Worm (Caenorhabditis elegans) whole organism, L1 larva: ENCODE data around the gene spe-27.
A peak's percentile ranks its signal among the peaks of the same experiment; 100 is the strongest.

ENCODE experiments used
- C16A3.4 ChIP-seq: fragments of 150-350 bp; optimal IDR thresholded peaks from 2 replicates; lab custom pipeline; 2014; ENCODE audit warnings: missing biosample characterization, missing genetic modification characterization
- C34B4.2 ChIP-seq: sonication (generic microtip); optimal IDR thresholded peaks from 2 replicates; lab custom pipeline; 2017; ENCODE audit warnings: mild to moderate bottlenecking, missing genetic modification characterization, missing compliant biosample characterization
- Y116A8C.19 ChIP-seq: sonication (generic microtip); optimal IDR thresholded peaks from 2 replicates; lab custom pipeline; 2016; ENCODE audit warnings: missing compliant biosample characterization, missing genetic modification characterization, borderline replicate concordance
- aha-1 ChIP-seq: fragments of 150-350 bp; optimal IDR thresholded peaks from 2 replicates; lab custom pipeline; 2014; ENCODE audit warnings: missing biosample characterization, missing genetic modification characterization
- aly-2 ChIP-seq: fragments of 150-350 bp; optimal IDR thresholded peaks from 2 replicates; lab custom pipeline; 2014; ENCODE audit warnings: missing biosample characterization, missing genetic modification characterization
- blmp-1 ChIP-seq: fragments of 150-350 bp; optimal IDR thresholded peaks from 2 replicates; lab custom pipeline; 2014; ENCODE audit warnings: missing biosample characterization, missing genetic modification characterization
- ceh-8 ChIP-seq: fragments of 200-800 bp; sonication (Bioruptor generic); optimal IDR thresholded peaks from 2 replicates; lab custom pipeline; 2018; ENCODE audit warnings: mild to moderate bottlenecking, missing genetic modification characterization, moderate library complexity, missing compliant biosample characterization
- dpl-1 ChIP-seq, 3 experiments: fragments of 150-350 bp in 2 of 3; sonication (generic microtip) in 1 of 3; optimal IDR thresholded peaks; 2 replicates each; lab custom pipeline; 2014 to 2017; ENCODE audit warnings: missing biosample characterization in 3 of 3, missing genetic modification characterization in 3 of 3, missing genetic modification reagents in 3 of 3
- efl-1 ChIP-seq, 4 experiments: fragments of 150-350 bp; optimal IDR thresholded peaks in 3 of 4; peaks in 1 of 4; 1 replicate in 1 of 4; 2 replicates in 3 of 4; lab custom pipeline; 2014; ENCODE audit warnings: missing biosample characterization in 2 of 4, missing genetic modification characterization in 2 of 4, missing genetic modification reagents in 2 of 4
- elt-2 ChIP-seq: sonication (generic microtip); optimal IDR thresholded peaks from 2 replicates; lab custom pipeline; 2016; ENCODE audit warnings: missing genetic modification characterization, mild to moderate bottlenecking, inconsistent platforms, missing compliant biosample characterization, missing genetic modification reagents
- jun-1 ChIP-seq: fragments of 150-350 bp; optimal IDR thresholded peaks from 2 replicates; lab custom pipeline; 2014; ENCODE audit warnings: missing biosample characterization, missing genetic modification reagents, missing genetic modification characterization
- lin-13 ChIP-seq: fragments of 150-350 bp; optimal IDR thresholded peaks from 2 replicates; lab custom pipeline; 2014; ENCODE audit warnings: missing biosample characterization, missing genetic modification reagents, missing genetic modification characterization
- lin-14 ChIP-seq: fragments of 200-800 bp; sonication (Bioruptor generic); optimal IDR thresholded peaks from 2 replicates; lab custom pipeline; 2018; ENCODE audit warnings: mild to moderate bottlenecking, missing genetic modification characterization, moderate library complexity, missing compliant biosample characterization
- lin-15B ChIP-seq: fragments of 150-350 bp; sonication (generic microtip); optimal IDR thresholded peaks from 3 replicates; lab custom pipeline; 2014; ENCODE audit warnings: missing biosample characterization, missing genetic modification characterization
- lin-35 ChIP-seq, 2 experiments: fragments of 150-350 bp; optimal IDR thresholded peaks; 2 replicates each; lab custom pipeline; 2014; ENCODE audit warnings: missing biosample characterization in 2 of 2, missing genetic modification characterization in 2 of 2, missing genetic modification reagents in 2 of 2
- mdl-1 ChIP-seq, 2 experiments: fragments of 150-350 bp; optimal IDR thresholded peaks; 2 replicates each; lab custom pipeline; 2014 to 2017; ENCODE audit warnings: missing biosample characterization in 2 of 2, missing genetic modification characterization in 2 of 2, inconsistent platforms in 1 of 2
- mep-1 ChIP-seq: fragments of 150-350 bp; optimal IDR thresholded peaks from 2 replicates; lab custom pipeline; 2014; ENCODE audit warnings: missing biosample characterization, missing genetic modification characterization
- nhr-12 ChIP-seq: sonication (generic microtip); optimal IDR thresholded peaks from 2 replicates; lab custom pipeline; 2017; ENCODE audit warnings: missing biosample characterization, missing genetic modification characterization
- nhr-19 ChIP-seq: fragments of 200-800 bp; sonication (Bioruptor generic); conservative IDR thresholded peaks from 2 replicates; pipeline ENCODE4 v1.3.6; 2022; ENCODE audit warnings: missing genetic modification characterization, missing compliant biosample characterization
- nhr-28 ChIP-seq: fragments of 150-350 bp; optimal IDR thresholded peaks from 2 replicates; lab custom pipeline; 2014; ENCODE audit warnings: missing biosample characterization, missing genetic modification characterization
- nhr-47 ChIP-seq: sonication (generic microtip); optimal IDR thresholded peaks from 2 replicates; lab custom pipeline; 2016; ENCODE audit warnings: mild to moderate bottlenecking, missing genetic modification characterization, moderate library complexity, missing compliant biosample characterization
- nhr-84 ChIP-seq: sonication (generic microtip); optimal IDR thresholded peaks from 2 replicates; lab custom pipeline; 2017; ENCODE audit warnings: missing biosample characterization, missing genetic modification characterization
- pax-3 ChIP-seq: fragments of 200-800 bp; sonication (Bioruptor generic); optimal IDR thresholded peaks from 2 replicates; lab custom pipeline; 2018; ENCODE audit warnings: mild to moderate bottlenecking, missing genetic modification characterization, moderate library complexity, missing compliant biosample characterization
- skn-1 ChIP-seq: fragments of 150-350 bp; optimal IDR thresholded peaks from 2 replicates; lab custom pipeline; 2014; ENCODE audit warnings: missing biosample characterization, missing genetic modification characterization
- snpc-4 ChIP-seq: fragments of 150-350 bp; optimal IDR thresholded peaks from 2 replicates; lab custom pipeline; 2014; ENCODE audit warnings: missing biosample characterization, missing genetic modification characterization
- unc-130 ChIP-seq: fragments of 150-350 bp; optimal IDR thresholded peaks from 2 replicates; lab custom pipeline; 2017; ENCODE audit warnings: missing biosample characterization, missing genetic modification characterization, inconsistent platforms
- unc-30 ChIP-seq: sonication (generic microtip); optimal IDR thresholded peaks from 2 replicates; lab custom pipeline; 2017; ENCODE audit warnings: missing biosample characterization, missing genetic modification characterization
- unc-98 ChIP-seq: fragments of 200-800 bp; sonication (Bioruptor generic); IDR thresholded peaks from 2 replicates; pipeline ENCODE4 v1.3.6; 2022; ENCODE audit warnings: missing genetic modification characterization, missing compliant biosample characterization
- ztf-11 ChIP-seq, 2 experiments: sonication (generic microtip); optimal IDR thresholded peaks; 2 replicates each; lab custom pipeline; 2016 to 2017; ENCODE audit warnings: missing genetic modification characterization in 2 of 2, missing biosample characterization in 1 of 2, missing compliant biosample characterization in 1 of 2

spe-27 gene

DNA sequence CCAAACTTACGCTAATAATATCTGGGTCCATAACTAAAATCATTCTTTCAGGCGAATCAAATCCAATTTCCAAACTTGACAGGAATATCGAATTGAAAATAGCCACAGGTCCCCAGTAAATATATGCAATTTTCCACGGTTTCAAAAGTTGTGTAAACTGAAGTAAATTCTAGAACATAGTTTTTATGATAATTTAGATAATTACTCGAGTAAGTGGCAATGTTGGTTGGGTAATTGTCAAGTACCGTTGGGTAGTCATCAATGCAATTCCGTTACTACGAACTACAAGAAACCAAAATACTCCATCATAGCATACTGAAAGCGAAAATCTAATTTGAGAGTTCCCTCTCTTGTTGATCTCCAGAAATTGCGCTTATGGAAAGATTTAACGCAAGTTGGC, 3.6 kb upstream of the spe-27 start:
- TF ChIP-seq nhr-12 (tag; lab: Kevin White, UChicago) (no peak), efl-1 (optimal IDR thresholded peaks at IDR 0.05; lab: Kevin White, UChicago) (no peak), efl-1 (GFP tag; optimal IDR thresholded peaks at IDR 0.05 in 1 of 2; lab: Kevin White, UChicago) (peak in 1 of 2 experiments; percentile 79)

DNA sequence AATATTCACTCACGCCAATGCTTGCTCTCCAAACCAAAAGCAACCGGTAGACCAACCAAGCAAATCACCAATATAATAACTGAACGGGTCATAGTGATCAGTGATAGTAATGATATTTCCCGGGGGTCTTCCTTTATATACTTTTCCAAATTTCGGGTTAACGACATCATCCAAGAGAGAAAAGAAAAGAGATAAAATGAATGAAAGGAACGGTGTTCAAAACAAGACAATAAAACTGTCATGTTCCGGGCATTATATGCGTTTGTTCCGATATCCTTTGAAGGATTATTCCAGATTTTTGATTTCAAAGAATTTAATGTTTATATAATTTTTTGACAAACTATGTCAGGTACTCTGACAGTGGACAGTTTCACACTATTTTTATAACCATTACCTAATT, 1.5 kb upstream of the spe-27 start, which contains the start of gene C06E7.88:
Gene C06E7.88, minus strand, starts transcription at position 101 of the 400 bp plus-strand sequence.
- no peak for TF ChIP-seq C34B4.2
- TF ChIP-seq efl-1 (optimal IDR thresholded peaks at IDR 0.05; lab: Kevin White, UChicago): no peak
- no peak for TF ChIP-seq efl-1 (GFP tag; optimal IDR thresholded peaks at IDR 0.05 in 1 of 2; lab: Kevin White, UChicago)
- TF ChIP-seq dpl-1 (GFP tag; optimal IDR thresholded peaks at IDR 0.05; lab: Kevin White, UChicago): no peak
- TF ChIP-seq jun-1 (tag; lab: Kevin White, UChicago): no peak
- no peak for TF ChIP-seq lin-14
- TF ChIP-seq aly-2 (tag; lab: Kevin White, UChicago): no peak
- TF ChIP-seq blmp-1: no peak
- TF ChIP-seq ztf-11 (tag; optimal IDR thresholded peaks at IDR 0.05; lab: Kevin White, UChicago): no peak

DNA sequence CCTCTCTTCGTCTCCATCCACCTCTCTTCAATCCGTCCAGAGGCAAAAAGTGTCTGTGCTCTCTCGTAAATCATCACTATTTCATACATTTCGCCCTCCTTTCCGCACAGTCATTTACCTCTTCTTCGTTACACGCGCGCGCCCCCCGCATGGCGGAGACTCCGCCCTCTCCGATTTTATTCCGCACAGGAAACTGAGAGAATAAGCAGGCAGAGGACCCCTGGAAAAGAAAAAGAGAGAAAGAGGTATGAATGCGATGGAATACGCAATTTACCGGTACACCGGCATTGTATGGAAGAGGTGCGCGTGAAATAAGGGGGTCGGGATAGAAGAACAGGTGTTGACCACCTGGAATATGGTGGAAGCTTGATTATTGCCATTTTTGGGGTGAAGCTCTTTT, 5.0 kb downstream of the spe-27 start:
- TF ChIP-seq nhr-28 (tag; lab: Kevin White, UChicago) (no peak), blmp-1 (peak; percentile 16), lin-13 (no peak)

DNA sequence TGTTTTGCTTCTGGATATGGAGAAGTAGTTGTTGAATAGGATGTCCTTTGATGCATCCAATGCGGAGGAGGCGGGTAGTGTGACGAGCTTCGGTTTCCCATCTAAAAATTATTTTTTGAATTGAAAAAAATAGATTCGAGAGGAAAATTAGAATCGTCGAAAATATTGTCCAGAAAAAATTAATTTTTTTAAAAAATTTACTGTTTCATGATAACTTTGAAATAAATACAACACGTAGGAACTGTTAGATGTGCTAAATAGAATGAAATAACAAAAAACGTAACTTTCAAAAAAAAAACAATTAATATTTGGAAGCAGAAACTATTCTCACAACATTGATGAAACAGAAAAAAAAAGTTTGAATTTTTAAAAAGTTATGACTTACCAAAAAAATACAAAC, 5.8 kb downstream of the spe-27 start, which contains the start of gene C06E7.4:
Gene C06E7.4, minus strand, starts transcription at position 101 of the 400 bp plus-strand sequence.
- TF ChIP-seq Y116A8C.19 (tag; lab: Kevin White, UChicago): no peak
- no peak for TF ChIP-seq elt-2 (tag; lab: Kevin White, UChicago)
- TF ChIP-seq C16A3.4 (tag; lab: Kevin White, UChicago): no peak
- TF ChIP-seq pax-3 (tag; lab: Kevin White, UChicago): no peak

DNA sequence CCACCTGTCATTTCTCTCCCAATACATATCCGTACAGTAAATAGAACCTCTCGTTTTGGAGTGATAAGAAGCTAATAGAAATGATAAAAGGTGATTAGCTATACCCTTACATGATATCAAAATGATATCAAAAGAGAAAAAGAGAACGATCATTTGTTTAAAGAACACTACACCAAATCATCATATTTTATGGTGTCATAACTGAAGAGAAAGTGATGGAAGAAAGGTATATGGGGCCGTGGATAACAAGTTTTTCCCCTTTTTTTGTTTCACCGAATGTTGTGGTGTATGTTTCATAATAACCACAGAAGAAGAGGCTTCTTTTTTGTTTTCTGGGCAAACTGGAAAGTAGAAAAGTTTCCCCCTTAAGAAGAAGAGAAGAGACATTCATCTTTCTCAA, 7.5 kb downstream of the spe-27 start:
- peak; percentile 72 for TF ChIP-seq blmp-1
- TF ChIP-seq nhr-47 (tag; lab: Kevin White, UChicago): no peak

DNA sequence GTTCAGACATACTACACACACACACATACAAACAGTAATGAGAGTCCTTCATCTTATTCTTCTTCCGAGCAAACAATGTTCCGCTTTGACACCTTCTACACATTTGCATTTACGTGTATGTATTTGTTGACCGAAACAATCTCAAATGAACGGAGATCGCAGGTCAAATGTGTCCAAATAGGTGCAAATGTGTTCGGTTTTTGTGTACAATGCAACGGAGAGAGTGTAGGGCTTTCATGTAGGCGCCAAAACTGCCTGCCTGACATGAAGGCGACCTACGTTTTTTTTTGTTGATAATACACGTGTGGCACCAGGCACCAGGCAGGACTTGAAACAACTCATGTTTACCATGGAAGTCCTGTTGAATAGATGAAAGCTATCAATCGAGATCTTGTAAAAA, 8.7 kb downstream of the spe-27 start:
- TF ChIP-seq unc-130 (tag; lab: Kevin White, UChicago) (no peak), snpc-4 (tag; lab: Kevin White, UChicago) (no peak), ceh-8 (GFP tag; lab: Kevin White, UChicago) (no peak), skn-1 (tag; lab: Kevin White, UChicago) (no peak), mdl-1 (tag; optimal IDR thresholded peaks at IDR 0.05; lab: Kevin White, UChicago) (no peak), lin-15B (no peak), aha-1 (tag; lab: Kevin White, UChicago) (no peak), lin-35 (GFP tag; optimal IDR thresholded peaks at IDR 0.05; lab: Kevin White, UChicago) (no peak), unc-98 (GFP tag; lab: Robert Waterston, UW) (no peak), mep-1 (tag; lab: Kevin White, UChicago) (no peak), nhr-19 (GFP tag; lab: Robert Waterston, UW) (no peak), nhr-28 (tag; lab: Kevin White, UChicago) (no peak), nhr-84 (tag; lab: Kevin White, UChicago) (no peak)

DNA sequence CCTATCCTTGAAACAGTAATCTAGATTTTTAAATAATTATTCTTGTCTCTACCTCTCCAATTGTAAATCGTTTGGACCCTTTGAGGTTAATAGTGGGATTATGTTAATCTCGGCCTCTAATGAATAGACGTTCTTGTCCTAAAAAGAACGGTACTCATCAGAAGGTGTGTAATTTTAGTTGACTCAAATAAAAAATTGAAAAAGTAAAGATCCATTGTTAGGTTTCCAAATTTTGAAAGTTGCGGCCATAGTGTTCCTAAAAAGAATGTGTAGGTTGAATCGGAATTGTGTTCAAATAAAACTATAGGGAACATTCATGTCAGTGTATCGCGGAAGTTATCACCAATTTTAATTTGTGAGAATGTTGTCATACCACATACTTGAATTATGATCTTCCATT, 10.1 kb downstream of the spe-27 start:
- TF ChIP-seq efl-1 (optimal IDR thresholded peaks at IDR 0.05; lab: Kevin White, UChicago) (no peak), efl-1 (GFP tag; optimal IDR thresholded peaks at IDR 0.05 in 1 of 2; lab: Kevin White, UChicago) (peak in 1 of 2 experiments; percentile 59), unc-30 (no peak)
